Worm (Caenorhabditis elegans) whole organism, L1 larva: ENCODE data around the gene galt-1.

Experiments
- C04F5.9 ChIP-seq: sonication (generic microtip); optimal IDR thresholded peaks from 2 replicates; lab custom pipeline; 2016; ENCODE audit warnings: missing genetic modification characterization, missing compliant biosample characterization
- C16A3.4 ChIP-seq: fragments of 150-350 bp; optimal IDR thresholded peaks from 2 replicates; lab custom pipeline; 2014; ENCODE audit warnings: missing biosample characterization, missing genetic modification characterization
- aha-1 ChIP-seq: fragments of 150-350 bp; optimal IDR thresholded peaks from 2 replicates; lab custom pipeline; 2014; ENCODE audit warnings: missing biosample characterization, missing genetic modification characterization
- aly-2 ChIP-seq: fragments of 150-350 bp; optimal IDR thresholded peaks from 2 replicates; lab custom pipeline; 2014; ENCODE audit warnings: missing biosample characterization, missing genetic modification characterization
- blmp-1 ChIP-seq: fragments of 150-350 bp; optimal IDR thresholded peaks from 2 replicates; lab custom pipeline; 2014; ENCODE audit warnings: missing biosample characterization, missing genetic modification characterization
- ceh-63 ChIP-seq: fragments of 200-800 bp; sonication (Bioruptor generic); optimal IDR thresholded peaks from 2 replicates; lab custom pipeline; 2018; ENCODE audit warnings: mild to moderate bottlenecking, missing genetic modification characterization, missing compliant biosample characterization
- ceh-88 ChIP-seq: fragments of 200-800 bp; sonication (Bioruptor generic); IDR thresholded peaks from 2 replicates; pipeline ENCODE4 v1.3.6; 2022; ENCODE audit warnings: missing genetic modification characterization, missing compliant biosample characterization
- ceh-90 ChIP-seq: sonication (generic microtip); optimal IDR thresholded peaks from 2 replicates; lab custom pipeline; 2016; ENCODE audit warnings: missing genetic modification characterization, missing compliant biosample characterization
- dsc-1 ChIP-seq: sonication (generic microtip); optimal IDR thresholded peaks from 2 replicates; lab custom pipeline; 2016; ENCODE audit warnings: mild to moderate bottlenecking, missing genetic modification characterization, missing compliant biosample characterization
- efl-3 ChIP-seq: fragments of 200-800 bp; sonication (Bioruptor generic); optimal IDR thresholded peaks from 2 replicates; lab custom pipeline; 2018; ENCODE audit warnings: mild to moderate bottlenecking, missing genetic modification characterization, missing compliant biosample characterization
- egl-27 ChIP-seq, 2 experiments: fragments of 150-350 bp in 1 of 2; sonication (generic microtip); optimal IDR thresholded peaks; 3 replicates each; lab custom pipeline; 2017 to 2018; ENCODE audit warnings: missing biosample characterization in 2 of 2, missing genetic modification characterization in 2 of 2, missing genetic modification reagents in 2 of 2
- elt-2 ChIP-seq: sonication (generic microtip); optimal IDR thresholded peaks from 2 replicates; lab custom pipeline; 2016; ENCODE audit warnings: missing genetic modification characterization, mild to moderate bottlenecking, inconsistent platforms, missing compliant biosample characterization, missing genetic modification reagents
- elt-3 ChIP-seq, 6 experiments: fragments of 150-350 bp in 1 of 6; sonication (generic microtip); optimal IDR thresholded peaks; 2 replicates each; lab custom pipeline; 2017 to 2018; ENCODE audit warnings: missing biosample characterization in 6 of 6, missing genetic modification characterization in 6 of 6, inconsistent platforms in 1 of 6
- fkh-10 ChIP-seq: sonication (generic microtip); optimal IDR thresholded peaks from 2 replicates; lab custom pipeline; 2017; ENCODE audit warnings: missing biosample characterization, missing genetic modification reagents, missing genetic modification characterization
- fkh-4 ChIP-seq: sonication (generic microtip); optimal IDR thresholded peaks from 2 replicates; lab custom pipeline; 2016; ENCODE audit warnings: missing compliant biosample characterization, missing genetic modification characterization, borderline replicate concordance
- fkh-8 ChIP-seq: sonication (generic microtip); optimal IDR thresholded peaks from 2 replicates; lab custom pipeline; 2016; ENCODE audit warnings: mild to moderate bottlenecking, missing genetic modification characterization, missing compliant biosample characterization
- fos-1 ChIP-seq: fragments of 150-350 bp; optimal IDR thresholded peaks from 2 replicates; lab custom pipeline; 2014; ENCODE audit warnings: missing biosample characterization, missing genetic modification characterization
- grh-1 ChIP-seq: fragments of 200-800 bp; sonication (Bioruptor generic); IDR thresholded peaks from 2 replicates; pipeline ENCODE4 v1.3.6; 2022; ENCODE audit warnings: missing genetic modification reagents, missing genetic modification characterization, missing compliant biosample characterization
- hlh-17 ChIP-seq: fragments of 200-800 bp; sonication (Bioruptor generic); optimal IDR thresholded peaks from 2 replicates; lab custom pipeline; 2018; ENCODE audit warnings: missing genetic modification characterization, mild to moderate bottlenecking, missing compliant biosample characterization, moderate library complexity, borderline replicate concordance
- hpl-2 ChIP-seq: fragments of 150-350 bp; optimal IDR thresholded peaks from 2 replicates; lab custom pipeline; 2014; ENCODE audit warnings: missing biosample characterization, missing genetic modification reagents, missing genetic modification characterization
- lin-14 ChIP-seq: fragments of 200-800 bp; sonication (Bioruptor generic); optimal IDR thresholded peaks from 2 replicates; lab custom pipeline; 2018; ENCODE audit warnings: mild to moderate bottlenecking, missing genetic modification characterization, moderate library complexity, missing compliant biosample characterization
- lin-35 ChIP-seq, 2 experiments: fragments of 150-350 bp; optimal IDR thresholded peaks; 2 replicates each; lab custom pipeline; 2014; ENCODE audit warnings: missing biosample characterization in 2 of 2, missing genetic modification characterization in 2 of 2, missing genetic modification reagents in 2 of 2
- mef-2 ChIP-seq: fragments of 150-350 bp; optimal IDR thresholded peaks from 2 replicates; lab custom pipeline; 2014; ENCODE audit warnings: missing biosample characterization, missing genetic modification characterization
- nhr-20 ChIP-seq: sonication (generic microtip); optimal IDR thresholded peaks from 2 replicates; lab custom pipeline; 2016; ENCODE audit warnings: mild to moderate bottlenecking, missing genetic modification characterization, missing compliant biosample characterization
- nhr-71 ChIP-seq: sonication (generic microtip); optimal IDR thresholded peaks from 2 replicates; lab custom pipeline; 2016; ENCODE audit warnings: mild to moderate bottlenecking, missing genetic modification characterization, moderate library complexity, missing compliant biosample characterization
- nhr-84 ChIP-seq: sonication (generic microtip); optimal IDR thresholded peaks from 2 replicates; lab custom pipeline; 2017; ENCODE audit warnings: missing biosample characterization, missing genetic modification characterization
- rnt-1 ChIP-seq: sonication (generic microtip); optimal IDR thresholded peaks from 2 replicates; lab custom pipeline; 2016; ENCODE audit warnings: mild to moderate bottlenecking, missing genetic modification characterization, moderate library complexity, missing compliant biosample characterization
- snpc-4 ChIP-seq: fragments of 150-350 bp; optimal IDR thresholded peaks from 2 replicates; lab custom pipeline; 2014; ENCODE audit warnings: missing biosample characterization, missing genetic modification characterization
- sptf-1 ChIP-seq: fragments of 150-350 bp; optimal IDR thresholded peaks from 2 replicates; lab custom pipeline; 2014; ENCODE audit warnings: missing biosample characterization, missing genetic modification characterization
- sup-37 ChIP-seq: fragments of 200-800 bp; sonication (Bioruptor generic); optimal IDR thresholded peaks from 2 replicates; lab custom pipeline; 2018; ENCODE audit warnings: mild to moderate bottlenecking, missing genetic modification characterization, missing compliant biosample characterization
- swsn-7 ChIP-seq: sonication (generic microtip); optimal IDR thresholded peaks from 2 replicates; lab custom pipeline; 2016; ENCODE audit warnings: missing genetic modification characterization, missing compliant biosample characterization
- xbp-1 ChIP-seq: sonication (generic microtip); optimal IDR thresholded peaks from 2 replicates; lab custom pipeline; 2016; ENCODE audit warnings: missing genetic modification characterization, missing compliant biosample characterization
- zag-1 ChIP-seq: fragments of 150-350 bp; optimal IDR thresholded peaks from 2 replicates; lab custom pipeline; 2014; ENCODE audit warnings: missing biosample characterization, missing genetic modification characterization
- ztf-11 ChIP-seq, 2 experiments: sonication (generic microtip); optimal IDR thresholded peaks; 2 replicates each; lab custom pipeline; 2016 to 2017; ENCODE audit warnings: missing genetic modification characterization in 2 of 2, missing biosample characterization in 1 of 2, missing compliant biosample characterization in 1 of 2

The galt-1 gene

ce11 chrV:5939503-5940072 is 8.9 kb downstream of the galt-1 start, which contains the start of gene syf-3 (continued):
- peak; percentile 87 for TF ChIP-seq rnt-1 (tag; lab: Kevin White, UChicago)
- no peak for TF ChIP-seq elt-3 (tag; optimal IDR thresholded peaks at IDR 0.05; lab: Kevin White, UChicago)
- TF ChIP-seq fkh-10, result no peak
- TF ChIP-seq aly-2 (tag; lab: Kevin White, UChicago), result peak; percentile 69
- TF ChIP-seq dsc-1 (tag; lab: Kevin White, UChicago), result peak; percentile 72
- peak; percentile 68 for TF ChIP-seq grh-1
- TF ChIP-seq ceh-90, result peak; percentile 30
- peak; percentile 99 to 100 for TF ChIP-seq lin-35 (GFP tag; optimal IDR thresholded peaks at IDR 0.05; lab: Kevin White, UChicago)
- no peak for TF ChIP-seq aha-1

ce11 chrV:5943167-5943566 is 12.5 kb downstream of the galt-1 start, which contains the start of gene pst-1:
pst-1 (plus strand) TSS chrV:5943467.
- no peak for TF ChIP-seq mef-2
- no peak for TF ChIP-seq nhr-71
- no peak for TF ChIP-seq C04F5.9 (tag; lab: Kevin White, UChicago)
- TF ChIP-seq zag-1 (tag; lab: Kevin White, UChicago), result no peak
- no peak for TF ChIP-seq lin-35 (GFP tag; optimal IDR thresholded peaks at IDR 0.05; lab: Kevin White, UChicago)
- no peak for TF ChIP-seq elt-2
- no peak for TF ChIP-seq xbp-1 (tag; lab: Kevin White, UChicago)
- no peak for TF ChIP-seq nhr-20 (tag; lab: Kevin White, UChicago)
- no peak for TF ChIP-seq fos-1 (tag; lab: Kevin White, UChicago)
- TF ChIP-seq ztf-11 (tag; optimal IDR thresholded peaks at IDR 0.05; lab: Kevin White, UChicago), result no peak

- TF ChIP-seq blmp-1 (tag; lab: Kevin White, UChicago) (peak; percentile 26), dsc-1 (tag; lab: Kevin White, UChicago) (no peak), efl-3 (GFP tag; lab: Kevin White, UChicago) (no peak), nhr-84 (tag; lab: Kevin White, UChicago) (no peak), fkh-4 (tag; lab: Kevin White, UChicago) (no peak)
Observed at ce11 chrV:5949674-5950149, 19.0 kb downstream of the galt-1 start.

ce11 chrV:5951133-5951532 is 20.4 kb downstream of the galt-1 start, which contains the start of gene M03F8.1:
M03F8.1 (plus strand) TSS chrV:5951433.
- TF ChIP-seq fkh-8 (tag; lab: Kevin White, UChicago) (no peak), blmp-1 (tag; lab: Kevin White, UChicago) (peak; percentile 31), elt-3 (tag; optimal IDR thresholded peaks at IDR 0.05; lab: Kevin White, UChicago) (no peak)

- no peak for TF ChIP-seq lin-14 (GFP tag; lab: Kevin White, UChicago)
- TF ChIP-seq ceh-88 (GFP tag; lab: Robert Waterston, UW), result no peak
- no peak for TF ChIP-seq lin-35 (GFP tag; optimal IDR thresholded peaks at IDR 0.05; lab: Kevin White, UChicago)
- TF ChIP-seq hpl-2 (GFP tag; lab: Kevin White, UChicago), result no peak
- TF ChIP-seq sptf-1 (tag; lab: Kevin White, UChicago), result no peak
- TF ChIP-seq snpc-4 (tag; lab: Kevin White, UChicago), result no peak
- no peak for TF ChIP-seq fkh-4 (tag; lab: Kevin White, UChicago)
Observed at ce11 chrV:5953086-5953485, 22.4 kb downstream of the galt-1 start.

- TF ChIP-seq ceh-63 (no peak), hlh-17 (GFP tag; lab: Kevin White, UChicago) (no peak), swsn-7 (no peak), egl-27 (tag; optimal IDR thresholded peaks at IDR 0.05; lab: Kevin White, UChicago) (no peak), sup-37 (GFP tag; lab: Kevin White, UChicago) (no peak), C16A3.4 (tag; lab: Kevin White, UChicago) (no peak)
Observed at ce11 chrV:5954747-5955146, 24.0 kb downstream of the galt-1 start, which contains the start of gene M03F8.6. M03F8.6 (minus strand) TSS chrV:5954847.
